Fruit fly (Drosophila melanogaster): ENCODE data around the gene mRpL49.

dm6 chrX:12895114-12895723 lies 11.7 kb upstream of the mRpL49 start:
- TF ChIP-seq psq (optimal IDR thresholded peaks at IDR 0.05), result no peak
- TF ChIP-seq CG8478 (optimal IDR thresholded peaks at IDR 0.05), result no peak
